Worm (Caenorhabditis elegans): ENCODE data around the gene F38B6.8.

ce11 chrX:6640570-6641199 lies 41.9 kb downstream of the F38B6.8 start, which contains the start of gene nhr-120:
- TF ChIP-seq egl-27 (tag; optimal IDR thresholded peaks at IDR 0.05) (no peak), nhr-47 (tag; optimal IDR thresholded peaks at IDR 0.05) (no peak), irx-1 (tag; optimal IDR thresholded peaks at IDR 0.05) (no peak), fos-1 (tag; optimal IDR thresholded peaks at IDR 0.05) (no peak), sox-4 (tag; optimal IDR thresholded peaks at IDR 0.05) (no peak)
